Fruit fly (Drosophila melanogaster): ENCODE data around the gene CG9458.

CG9458 gene

dm6 chr3R:9808946-9809545 is 10.6 kb downstream of the CG9458 start, which contains the start of gene FBXO11 (continued):
- TF ChIP-seq Pdp1 (GFP tag; optimal IDR thresholded peaks at IDR 0.05) = no peak
- TF ChIP-seq Dll (GFP tag; IDR thresholded peaks at IDR 0.05; ENCODE audit: partially characterized antibody) = no peak; the same call in 3 of the 4 replicates
- peak; percentile 30 for TF ChIP-seq BtbVII (GFP tag; optimal IDR thresholded peaks at IDR 0.05)
- TF ChIP-seq z (GFP tag; IDR thresholded peaks at IDR 0.05) = no peak
- no peak for TF ChIP-seq scrt (GFP tag; optimal IDR thresholded peaks at IDR 0.05)
- no peak for TF ChIP-seq CG11723 (GFP tag; optimal IDR thresholded peaks at IDR 0.05)
- no peak for TF ChIP-seq dmrt99B (tag; optimal IDR thresholded peaks at IDR 0.05)
- TF ChIP-seq Scr (GFP tag; IDR thresholded peaks at IDR 0.05; ENCODE audit: partially characterized antibody) = peak; percentile 58
- TF ChIP-seq lmd (GFP tag; IDR thresholded peaks at IDR 0.05) = no peak
- no peak for TF ChIP-seq Camta (GFP tag; optimal IDR thresholded peaks at IDR 0.05)
- TF ChIP-seq CG7786 (GFP tag; optimal IDR thresholded peaks at IDR 0.05) = no peak
- TF ChIP-seq vvl (GFP tag; IDR thresholded peaks at IDR 0.05) = 0 out of 2 replicates have a peak, but pooled peaks have one; percentile 11
- peak; percentile 67 for TF ChIP-seq CG2116 (GFP tag; optimal IDR thresholded peaks at IDR 0.05)
- TF ChIP-seq bowl (GFP tag; IDR thresholded peaks at IDR 0.05) = no peak
- no peak for TF ChIP-seq CG42726 (GFP tag; IDR thresholded peaks at IDR 0.05; ENCODE audit: partially characterized antibody)
- no peak for TF ChIP-seq Rx (GFP tag; IDR thresholded peaks at IDR 0.05)
- no peak for TF ChIP-seq CG5245 (GFP tag; optimal IDR thresholded peaks at IDR 0.05)
- no peak for TF ChIP-seq jumu (GFP tag; optimal IDR thresholded peaks at IDR 0.05)
- no peak for TF ChIP-seq CG10209 (GFP tag; optimal IDR thresholded peaks at IDR 0.05)
- TF ChIP-seq CG17359 (tag; optimal IDR thresholded peaks at IDR 0.05) = no peak
- no peak for TF ChIP-seq CG16815 (GFP tag; optimal IDR thresholded peaks at IDR 0.05)
- no peak for TF ChIP-seq Sox100B (GFP tag; optimal IDR thresholded peaks at IDR 0.05)
- no peak for TF ChIP-seq yki (optimal IDR thresholded peaks at IDR 0.05)
- no peak for TF ChIP-seq CG8944 (GFP tag; optimal IDR thresholded peaks at IDR 0.05)
- TF ChIP-seq CG12155 (GFP tag; optimal IDR thresholded peaks at IDR 0.05) = no peak
- no peak for TF ChIP-seq slou (GFP tag; optimal IDR thresholded peaks at IDR 0.05)
- no peak for TF ChIP-seq CG10431 (GFP tag; optimal IDR thresholded peaks at IDR 0.05)
- no peak for TF ChIP-seq Xrp1 (GFP tag; IDR thresholded peaks at IDR 0.05)
- TF ChIP-seq CG18476 (GFP tag; optimal IDR thresholded peaks at IDR 0.05) = no peak
- no peak for TF ChIP-seq exex (tag; optimal IDR thresholded peaks at IDR 0.05)
- peak; percentile 98 for TF ChIP-seq MESR4 (GFP tag; optimal IDR thresholded peaks at IDR 0.05)
- TF ChIP-seq esg (GFP tag; conservative IDR thresholded peaks at IDR 0.05) = no peak
- TF ChIP-seq PHDP (tag; optimal IDR thresholded peaks at IDR 0.05) = no peak
- no peak for TF ChIP-seq CG32767 (GFP tag; IDR thresholded peaks at IDR 0.05)
- no peak for TF ChIP-seq ssp (GFP tag; IDR thresholded peaks at IDR 0.05)
- peak; percentile 62 for TF ChIP-seq gro (GFP tag; optimal IDR thresholded peaks at IDR 0.05)
- TF ChIP-seq lbe (GFP tag; optimal IDR thresholded peaks at IDR 0.05) = no peak
- no peak for TF ChIP-seq bsh (GFP tag; optimal IDR thresholded peaks at IDR 0.05)
- no peak for TF ChIP-seq CG6175 (GFP tag; IDR thresholded peaks at IDR 0.05)
- TF ChIP-seq repo (GFP tag; optimal IDR thresholded peaks at IDR 0.05) = peak; percentile 6
- TF ChIP-seq corto (GFP tag; optimal IDR thresholded peaks at IDR 0.05) = no peak
- no peak for TF ChIP-seq MTF-1 (GFP tag; optimal IDR thresholded peaks at IDR 0.05; ENCODE audit: borderline replicate concordance)
- no peak for TF ChIP-seq gt (GFP tag; IDR thresholded peaks at IDR 0.05)
- peak; percentile 13; the same call in 1 of the 2 replicates for TF ChIP-seq ttk (GFP tag; IDR thresholded peaks at IDR 0.05)
- TF ChIP-seq dati (GFP tag; IDR thresholded peaks at IDR 0.05) = no peak
- no peak for TF ChIP-seq gsb-n (tag; optimal IDR thresholded peaks at IDR 0.05)
- no peak for TF ChIP-seq CG1233 (GFP tag; optimal IDR thresholded peaks at IDR 0.05)
- TF ChIP-seq Hr39 (optimal IDR thresholded peaks at IDR 0.05) = no peak
